Worm (Caenorhabditis elegans) whole organism, early embryonic: ENCODE measurements around the gene fbxa-102.

ENCODE experiments used
- B0310.2 ChIP-seq: sonication (generic microtip); optimal IDR thresholded peaks from 2 replicates; lab custom pipeline; 2016; ENCODE audit warnings: mild to moderate bottlenecking, missing genetic modification characterization, missing compliant biosample characterization
- F13C5.2 ChIP-seq: sonication (generic microtip); optimal IDR thresholded peaks from 2 replicates; lab custom pipeline; 2017; ENCODE audit warnings: mild to moderate bottlenecking, missing genetic modification characterization, inconsistent platforms, missing compliant biosample characterization
- aly-1 ChIP-seq: sonication (generic microtip); optimal IDR thresholded peaks from 2 replicates; lab custom pipeline; 2016; ENCODE audit warnings: missing genetic modification characterization, missing compliant biosample characterization
- ama-1 ChIP-seq: fragments of 150-350 bp; optimal IDR thresholded peaks from 2 replicates; lab custom pipeline; 2014
- ceh-13 ChIP-seq: fragments of 200-800 bp; sonication (Bioruptor generic); optimal IDR thresholded peaks from 2 replicates; lab custom pipeline; 2018; ENCODE audit warnings: mild to moderate bottlenecking, missing genetic modification characterization, missing compliant biosample characterization
- ceh-36 ChIP-seq: sonication (generic microtip); optimal IDR thresholded peaks from 2 replicates; lab custom pipeline; 2016; ENCODE audit warnings: missing genetic modification characterization, inconsistent platforms, missing compliant biosample characterization
- ets-7 ChIP-seq: sonication (generic microtip); optimal IDR thresholded peaks from 2 replicates; lab custom pipeline; 2016; ENCODE audit warnings: missing genotype, missing genetic modification characterization, missing compliant biosample characterization
- flt-1 ChIP-seq: fragments of 200-800 bp; sonication (Bioruptor generic); IDR thresholded peaks from 2 replicates; pipeline ENCODE4 v1.3.6; 2022; ENCODE audit warnings: missing genetic modification characterization, missing compliant biosample characterization
- hmbx-1 ChIP-seq: sonication (generic microtip); optimal IDR thresholded peaks from 2 replicates; lab custom pipeline; 2016; ENCODE audit warnings: mild to moderate bottlenecking, missing genetic modification characterization, missing compliant biosample characterization
- hmg-4 ChIP-seq: fragments of 200-800 bp; sonication (Bioruptor generic); optimal IDR thresholded peaks from 2 replicates; lab custom pipeline; 2018; ENCODE audit warnings: mild to moderate bottlenecking, missing genetic modification characterization, missing compliant biosample characterization
- hnd-1 ChIP-seq: sonication (generic microtip); optimal IDR thresholded peaks from 2 replicates; lab custom pipeline; 2016; ENCODE audit warnings: missing genetic modification characterization, missing compliant biosample characterization
- pes-1 ChIP-seq: fragments of 200-800 bp; sonication (Bioruptor generic); IDR thresholded peaks from 2 replicates; pipeline ENCODE4 v1.3.6; 2022; ENCODE audit warnings: missing genetic modification reagents, missing genetic modification characterization, missing compliant biosample characterization
- scrt-1 ChIP-seq: fragments of 200-800 bp; sonication (Bioruptor generic); IDR thresholded peaks from 2 replicates; pipeline ENCODE4 v1.3.6; 2022; ENCODE audit warnings: missing genetic modification characterization, missing compliant biosample characterization
- sea-1 ChIP-seq: fragments of 200-800 bp; sonication (Bioruptor generic); conservative IDR thresholded peaks from 2 replicates; pipeline ENCODE4 v1.3.6; 2022; ENCODE audit warnings: missing genetic modification characterization, missing compliant biosample characterization
- tbx-11 ChIP-seq: fragments of 200-800 bp; sonication (Bioruptor generic); IDR thresholded peaks from 2 replicates; pipeline ENCODE4 v1.3.6; 2022; ENCODE audit warnings: missing genetic modification characterization, missing compliant biosample characterization
- tbx-37 ChIP-seq: fragments of 200-800 bp; sonication (Bioruptor generic); conservative IDR thresholded peaks from 2 replicates; pipeline ENCODE4 v1.3.6; 2022; ENCODE audit warnings: missing genetic modification reagents, missing genetic modification characterization, missing compliant biosample characterization
- tra-4 ChIP-seq: sonication (generic microtip); optimal IDR thresholded peaks from 2 replicates; lab custom pipeline; 2017; ENCODE audit warnings: missing genetic modification characterization, missing compliant biosample characterization

fbxa-102 gene

DNA sequence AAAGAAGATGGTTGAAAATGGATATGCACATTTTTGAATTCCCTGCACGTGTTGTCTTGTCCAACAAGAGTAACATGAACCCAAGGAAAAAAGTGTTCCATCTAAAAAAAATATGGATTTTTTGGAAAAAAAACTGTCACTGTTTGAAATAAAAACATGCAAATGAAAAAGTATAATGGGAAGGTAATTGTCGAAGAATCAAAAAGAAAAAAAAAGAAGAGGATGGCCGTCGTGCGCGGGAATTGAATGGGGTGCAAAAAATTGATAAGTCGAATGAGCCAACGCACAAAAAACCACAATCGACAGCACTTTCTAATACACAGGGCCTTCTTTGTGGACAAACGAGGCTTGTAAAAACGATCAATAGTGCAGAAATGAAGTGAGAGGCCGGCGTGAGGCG lies at the start of gene fbxa-102:
Gene fbxa-102, minus strand, starts transcription at position 101 of the 400 bp plus-strand sequence.
- TF ChIP-seq hmg-4 (no peak), F13C5.2 (tag; lab: Kevin White, UChicago) (no peak), sea-1 (GFP tag; lab: Robert Waterston, UW) (no peak), pes-1 (GFP tag; lab: Robert Waterston, UW) (no peak), hmbx-1 (tag; lab: Kevin White, UChicago) (no peak), ceh-13 (GFP tag; lab: Kevin White, UChicago) (no peak), ets-7 (tag; lab: Kevin White, UChicago) (no peak), hnd-1 (tag; lab: Kevin White, UChicago) (no peak), scrt-1 (no peak), ama-1 (lab: Kevin White, UChicago) (no peak), flt-1 (GFP tag; lab: Robert Waterston, UW) (no peak), aly-1 (tag; lab: Kevin White, UChicago) (no peak), tra-4 (tag; lab: Kevin White, UChicago) (no peak), tbx-11 (GFP tag; lab: Robert Waterston, UW) (no peak), B0310.2 (tag; lab: Kevin White, UChicago) (no peak), tbx-37 (GFP tag; lab: Robert Waterston, UW) (no peak), ceh-36 (no peak)

DNA sequence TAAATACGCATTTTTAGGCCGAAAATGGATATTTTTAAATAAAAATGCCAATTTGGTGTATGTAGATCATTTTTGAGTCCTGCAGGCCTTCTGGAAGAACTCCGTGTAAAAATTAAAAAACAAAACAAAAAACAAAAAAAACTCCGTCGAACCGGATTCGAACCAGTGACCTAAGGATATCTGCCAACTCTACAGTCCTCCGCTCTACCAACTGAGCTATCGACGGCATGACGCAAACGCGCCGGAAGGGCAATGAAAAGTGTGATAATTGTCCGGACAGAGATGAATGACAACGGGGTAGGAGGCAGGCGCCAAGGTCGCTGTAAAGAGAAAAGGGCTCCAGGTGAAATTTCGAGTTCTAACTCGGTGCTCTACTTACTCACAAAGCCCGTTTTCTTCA lies 48.7 kb upstream of the fbxa-102 start:
- 0 out of 2 replicates have a peak, but pooled peaks have one; percentile 31 for TF ChIP-seq tbx-11 (GFP tag; lab: Robert Waterston, UW)
- no peak for TF ChIP-seq flt-1 (GFP tag; lab: Robert Waterston, UW)
- peak; percentile 58; the same call in 1 of the 2 replicates for TF ChIP-seq pes-1 (GFP tag; lab: Robert Waterston, UW)
- no peak for TF ChIP-seq aly-1 (tag; lab: Kevin White, UChicago)

DNA sequence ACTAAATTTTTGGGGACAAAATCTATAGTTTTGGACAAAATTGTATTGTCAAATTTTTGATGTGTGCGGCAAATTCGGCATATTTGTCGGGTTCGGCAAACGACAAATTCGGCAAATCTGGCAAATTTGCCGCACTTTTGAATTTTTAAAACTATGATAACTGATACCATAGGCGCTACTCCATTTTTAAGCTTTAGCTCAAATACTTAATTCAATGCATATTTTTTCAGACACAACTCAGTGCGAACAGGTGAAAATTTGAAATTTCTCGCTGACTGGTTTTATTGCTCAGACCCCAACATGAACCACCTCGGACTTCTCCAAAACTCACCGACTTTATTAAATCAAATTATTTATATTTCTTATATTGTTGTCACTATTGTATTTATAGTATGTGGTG lies 46.7 kb upstream of the fbxa-102 start, which contains the start of gene srz-25:
Gene srz-25, plus strand, starts transcription at position 301 of the 400 bp plus-strand sequence.
- TF ChIP-seq ceh-36 (no peak), aly-1 (tag; lab: Kevin White, UChicago) (no peak), tbx-11 (GFP tag; lab: Robert Waterston, UW) (no peak), hmbx-1 (tag; lab: Kevin White, UChicago) (no peak), pes-1 (GFP tag; lab: Robert Waterston, UW) (no peak), B0310.2 (tag; lab: Kevin White, UChicago) (no peak), hnd-1 (tag; lab: Kevin White, UChicago) (no peak), F13C5.2 (tag; lab: Kevin White, UChicago) (no peak), scrt-1 (no peak), flt-1 (GFP tag; lab: Robert Waterston, UW) (no peak), hmg-4 (no peak), ceh-13 (GFP tag; lab: Kevin White, UChicago) (no peak), tbx-37 (GFP tag; lab: Robert Waterston, UW) (no peak)

DNA sequence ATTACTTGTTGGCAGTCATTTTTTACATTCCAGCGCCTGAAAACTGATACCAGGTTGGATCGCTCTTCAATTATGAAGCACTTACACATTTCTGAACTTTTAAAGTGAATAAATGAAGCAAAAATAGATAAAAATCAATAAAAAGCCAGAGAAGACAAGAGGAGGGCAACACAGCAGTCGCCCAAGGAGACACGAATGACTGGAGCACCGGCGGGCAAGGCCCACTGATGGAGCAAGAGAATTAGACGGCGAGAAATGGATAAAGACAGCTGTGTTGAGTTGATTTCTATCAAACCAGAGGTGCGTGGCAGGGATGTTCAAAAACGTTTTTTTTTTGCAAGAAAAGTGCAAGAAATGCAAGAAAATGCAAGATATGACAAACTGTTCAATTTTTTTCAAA lies 45.7 kb upstream of the fbxa-102 start:
- TF ChIP-seq pes-1 (GFP tag; lab: Robert Waterston, UW): no peak
- no peak for TF ChIP-seq tbx-37 (GFP tag; lab: Robert Waterston, UW)
- TF ChIP-seq tra-4 (tag; lab: Kevin White, UChicago): no peak
- no peak for TF ChIP-seq hnd-1 (tag; lab: Kevin White, UChicago)
- no peak for TF ChIP-seq hmg-4
- TF ChIP-seq flt-1 (GFP tag; lab: Robert Waterston, UW): no peak
- no peak for TF ChIP-seq hmbx-1 (tag; lab: Kevin White, UChicago)
- TF ChIP-seq F13C5.2 (tag; lab: Kevin White, UChicago): no peak
- TF ChIP-seq ceh-36: no peak
- no peak for TF ChIP-seq ama-1 (lab: Kevin White, UChicago)

DNA sequence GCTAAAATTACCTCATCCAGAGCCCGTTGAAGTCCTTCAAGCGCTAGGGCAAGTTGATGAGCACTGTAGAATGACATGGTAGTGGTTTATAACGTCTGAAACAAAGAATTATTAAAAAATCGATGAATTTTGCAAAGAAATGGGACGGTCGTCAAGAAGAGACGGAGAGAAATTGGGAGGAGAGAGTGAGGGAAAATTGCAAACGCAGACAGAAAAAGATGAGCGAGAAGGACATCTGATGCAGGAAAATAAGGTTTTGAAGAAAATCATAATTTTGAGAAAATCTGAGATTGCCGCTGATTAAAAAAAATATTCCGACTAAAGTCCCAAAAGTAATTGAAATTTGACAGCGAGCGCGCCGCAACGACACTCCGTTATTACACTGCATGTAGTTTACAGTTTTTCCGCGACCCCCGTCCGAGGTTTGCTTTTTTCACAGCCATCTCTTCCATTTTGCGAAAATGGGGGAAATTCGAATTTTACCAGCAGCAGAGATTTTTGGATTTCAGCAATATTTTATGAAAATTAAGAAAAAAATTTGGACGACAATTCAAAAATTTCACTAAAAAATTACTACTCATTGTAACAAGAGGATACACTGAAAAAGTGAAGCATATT lies 44.8 kb upstream of the fbxa-102 start, which contains the start of gene C18D4.6:
Gene C18D4.6, minus strand, starts transcription at position 97 of the 618 bp plus-strand sequence.
- no peak for TF ChIP-seq pes-1 (GFP tag; lab: Robert Waterston, UW)
- TF ChIP-seq tbx-11 (GFP tag; lab: Robert Waterston, UW): no peak
- TF ChIP-seq aly-1 (tag; lab: Kevin White, UChicago): no peak
- no peak for TF ChIP-seq ama-1 (lab: Kevin White, UChicago)
- TF ChIP-seq ceh-36: no peak

DNA sequence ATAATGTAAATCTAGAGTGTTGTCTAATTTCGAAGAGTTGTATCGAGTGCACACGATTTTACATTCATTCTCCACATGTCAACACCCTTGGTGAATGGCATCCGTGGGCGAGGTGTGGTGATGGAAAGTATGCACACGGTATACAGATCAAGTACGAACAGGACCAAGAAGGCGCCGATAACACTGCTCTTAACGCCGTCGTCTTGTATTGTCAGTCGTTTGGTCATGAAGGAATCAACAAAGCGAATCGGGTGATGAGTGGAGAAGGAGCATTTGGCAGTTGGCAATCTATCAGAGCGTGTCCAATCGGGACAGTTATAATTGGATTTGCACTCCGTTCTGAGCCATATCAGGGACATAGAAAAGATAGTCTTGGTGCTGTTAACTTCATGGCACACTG lies 39.6 kb upstream of the fbxa-102 start:
- no peak for TF ChIP-seq ceh-13 (GFP tag; lab: Kevin White, UChicago)

DNA sequence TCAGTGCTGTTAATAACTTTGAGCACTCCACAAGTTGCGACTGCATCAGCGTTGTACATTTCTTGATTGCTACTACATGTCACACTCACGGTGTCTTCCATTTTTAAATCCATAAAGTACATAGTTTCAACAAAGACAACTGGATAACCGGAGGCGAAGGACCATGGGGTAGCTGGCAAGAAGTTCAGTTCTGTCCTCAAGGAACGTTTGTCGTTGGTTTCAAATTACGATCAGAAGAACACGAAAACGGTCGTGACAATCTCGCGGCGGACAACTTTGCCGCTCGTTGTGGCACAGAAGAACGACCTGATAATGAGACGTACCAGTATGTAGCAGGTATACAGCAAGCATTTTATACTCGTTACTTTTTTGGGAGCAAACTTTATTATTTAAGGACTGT lies 39.1 kb upstream of the fbxa-102 start, which contains the start of gene C18D4.3:
Gene C18D4.3, minus strand, starts transcription at position 101 of the 400 bp plus-strand sequence.
- TF ChIP-seq ceh-13 (GFP tag; lab: Kevin White, UChicago) (no peak), ceh-36 (no peak), hmbx-1 (tag; lab: Kevin White, UChicago) (no peak), ets-7 (tag; lab: Kevin White, UChicago) (no peak), scrt-1 (no peak), F13C5.2 (tag; lab: Kevin White, UChicago) (no peak), tbx-37 (GFP tag; lab: Robert Waterston, UW) (no peak), sea-1 (GFP tag; lab: Robert Waterston, UW) (no peak), aly-1 (tag; lab: Kevin White, UChicago) (no peak), hmg-4 (no peak), hnd-1 (tag; lab: Kevin White, UChicago) (no peak), B0310.2 (tag; lab: Kevin White, UChicago) (no peak), flt-1 (GFP tag; lab: Robert Waterston, UW) (no peak), tbx-11 (GFP tag; lab: Robert Waterston, UW) (no peak)
